Worm (Caenorhabditis elegans) whole organism, young adult: ENCODE data around the gene C27F2.7.

Experiments used
- F22D6.2 ChIP-seq: sonication (generic microtip); optimal IDR thresholded peaks from 2 replicates; lab custom pipeline; 2016; ENCODE audit warnings: mild to moderate bottlenecking, missing genetic modification characterization, missing compliant biosample characterization
- F33H1.4 ChIP-seq: fragments of 200-800 bp; sonication (Bioruptor generic); IDR thresholded peaks from 2 replicates; pipeline ENCODE4 v1.3.6; 2022; ENCODE audit warnings: missing genetic modification reagents, missing genetic modification characterization, missing compliant biosample characterization
- F52B5.7 ChIP-seq: sonication (generic microtip); optimal IDR thresholded peaks from 2 replicates; lab custom pipeline; 2016; ENCODE audit warnings: mild to moderate bottlenecking, missing genetic modification characterization, missing compliant biosample characterization
- Y67H2A.10 ChIP-seq: fragments of 200-800 bp; sonication (Bioruptor generic); conservative IDR thresholded peaks from 2 replicates; pipeline ENCODE4 v1.3.6; 2022; ENCODE audit warnings: missing genetic modification reagents, missing genetic modification characterization, missing compliant biosample characterization
- ZK185.1 ChIP-seq: sonication (generic microtip); optimal IDR thresholded peaks from 2 replicates; lab custom pipeline; 2016; ENCODE audit warnings: mild to moderate bottlenecking, missing genetic modification characterization, missing compliant biosample characterization; ENCODE audit not compliant: poor library complexity, severe bottlenecking
- akir-1 ChIP-seq: fragments of 200-800 bp; sonication (Bioruptor generic); optimal IDR thresholded peaks from 2 replicates; lab custom pipeline; 2018; ENCODE audit warnings: mild to moderate bottlenecking, missing genetic modification characterization, moderate library complexity, missing compliant biosample characterization
- ama-1 ChIP-seq, 3 experiments: fragments of 150-350 bp in 1 of 3; sonication (generic microtip) in 2 of 3; optimal IDR thresholded peaks; 2 replicates each; lab custom pipeline; 2014 to 2018; ENCODE audit warnings: missing biosample characterization in 2 of 3, missing genetic modification characterization in 2 of 3, missing genetic modification reagents in 2 of 3
- bed-2 ChIP-seq: fragments of 200-800 bp; sonication (Bioruptor generic); IDR thresholded peaks from 2 replicates; pipeline ENCODE4 v1.3.6; 2022; ENCODE audit warnings: missing genetic modification reagents, missing genetic modification characterization, missing compliant biosample characterization
- egl-44 ChIP-seq: fragments of 200-800 bp; sonication (Bioruptor generic); IDR thresholded peaks from 2 replicates; pipeline ENCODE4 v1.3.6; 2022; ENCODE audit warnings: missing genetic modification reagents, missing genetic modification characterization, missing compliant biosample characterization
- egrh-3 ChIP-seq: fragments of 200-800 bp; sonication (Bioruptor generic); IDR thresholded peaks from 2 replicates; pipeline ENCODE4 v1.3.6; 2022; ENCODE audit warnings: missing genetic modification reagents, missing genetic modification characterization, missing compliant biosample characterization
- ets-4 ChIP-seq: fragments of 200-800 bp; sonication (Bioruptor generic); optimal IDR thresholded peaks from 2 replicates; lab custom pipeline; 2018; ENCODE audit warnings: mild to moderate bottlenecking, missing genetic modification characterization, missing compliant biosample characterization
- fkh-3 ChIP-seq: sonication (generic microtip); optimal IDR thresholded peaks from 2 replicates; lab custom pipeline; 2016; ENCODE audit warnings: mild to moderate bottlenecking, missing genetic modification characterization, missing compliant biosample characterization
- hrde-1 ChIP-seq: sonication (generic microtip); optimal IDR thresholded peaks from 2 replicates; lab custom pipeline; 2016; ENCODE audit warnings: missing genetic modification characterization, mild to moderate bottlenecking, missing compliant biosample characterization, moderate library complexity, missing genotype, missing genetic modification reagents, borderline replicate concordance
- lag-1 ChIP-seq: fragments of 200-800 bp; sonication (Bioruptor generic); IDR thresholded peaks from 2 replicates; pipeline ENCODE4 v1.3.6; 2022; ENCODE audit warnings: missing genetic modification reagents, missing genetic modification characterization, missing compliant biosample characterization
- let-607 ChIP-seq, 2 experiments: fragments of 200-800 bp in 1 of 2; sonication (Bioruptor generic) in 1 of 2; sonication (generic microtip) in 1 of 2; optimal IDR thresholded peaks; 2 replicates each; lab custom pipeline; 2016 to 2018; ENCODE audit warnings: mild to moderate bottlenecking in 2 of 2, missing compliant biosample characterization in 2 of 2, missing genetic modification characterization in 2 of 2, moderate library complexity in 2 of 2, missing genotype in 1 of 2
- lin-26 ChIP-seq: fragments of 200-800 bp; sonication (Bioruptor generic); IDR thresholded peaks from 2 replicates; pipeline ENCODE4 v1.3.6; 2022; ENCODE audit warnings: missing genetic modification reagents, missing genetic modification characterization, missing compliant biosample characterization
- lin-35 ChIP-seq, 3 experiments: fragments of 150-350 bp in 2 of 3; sonication (generic microtip) in 1 of 3; optimal IDR thresholded peaks; 2 replicates each; lab custom pipeline; 2014 to 2018; ENCODE audit warnings: missing biosample characterization in 3 of 3, missing genetic modification characterization in 3 of 3, missing genetic modification reagents in 3 of 3
- lin-54 ChIP-seq: fragments of 200-800 bp; sonication (Bioruptor generic); optimal IDR thresholded peaks from 2 replicates; lab custom pipeline; 2018; ENCODE audit warnings: mild to moderate bottlenecking, missing genetic modification characterization, missing compliant biosample characterization
- lsy-27 ChIP-seq: sonication (generic microtip); optimal IDR thresholded peaks from 2 replicates; lab custom pipeline; 2017; ENCODE audit warnings: missing genetic modification characterization, mild to moderate bottlenecking, missing compliant biosample characterization, antibody characterized with exemption, missing genotype, borderline replicate concordance; ENCODE audit not compliant: insufficient read depth
- madf-10 ChIP-seq: sonication (generic microtip); optimal IDR thresholded peaks from 2 replicates; lab custom pipeline; 2016; ENCODE audit warnings: mild to moderate bottlenecking, missing genetic modification characterization, missing compliant biosample characterization
- madf-6 ChIP-seq: fragments of 200-800 bp; sonication (Bioruptor generic); IDR thresholded peaks from 2 replicates; pipeline ENCODE4 v1.3.6; 2022; ENCODE audit warnings: missing genetic modification reagents, missing genetic modification characterization, missing compliant biosample characterization
- nfyb-1 ChIP-seq: fragments of 200-800 bp; sonication (Bioruptor generic); IDR thresholded peaks from 2 replicates; pipeline ENCODE4 v1.3.6; 2022; ENCODE audit warnings: missing genetic modification reagents, missing genetic modification characterization, missing compliant biosample characterization
- nhr-120 ChIP-seq: fragments of 200-800 bp; sonication (Bioruptor generic); IDR thresholded peaks from 2 replicates; pipeline ENCODE4 v1.3.6; 2022; ENCODE audit warnings: missing genetic modification characterization, missing compliant biosample characterization
- nhr-80 ChIP-seq: sonication (generic microtip); optimal IDR thresholded peaks from 2 replicates; lab custom pipeline; 2016; ENCODE audit warnings: missing genetic modification characterization, missing compliant biosample characterization
- pbrm-1 ChIP-seq: fragments of 200-800 bp; sonication (Bioruptor generic); IDR thresholded peaks from 2 replicates; pipeline ENCODE4 v1.3.6; 2022; ENCODE audit warnings: missing genetic modification reagents, missing genetic modification characterization, missing compliant biosample characterization
- pha-4 ChIP-seq: fragments of 150-350 bp; sonication (generic microtip); optimal IDR thresholded peaks from 2 replicates; lab custom pipeline; 2014; ENCODE audit warnings: missing biosample characterization, missing genetic modification reagents, missing genetic modification characterization
- snpc-1.3 ChIP-seq: sonication (generic microtip); optimal IDR thresholded peaks from 2 replicates; lab custom pipeline; 2017; ENCODE audit warnings: missing genetic modification characterization, mild to moderate bottlenecking, missing compliant biosample characterization, antibody characterized with exemption, moderate library complexity, missing genotype, missing genetic modification reagents; ENCODE audit not compliant: insufficient read depth
- snpc-4 ChIP-seq, 5 experiments: fragments of 150-350 bp in 1 of 5; sonication (generic microtip) in 4 of 5; optimal IDR thresholded peaks; 2 replicates each; lab custom pipeline; 2014 to 2018; ENCODE audit warnings: missing genetic modification characterization in 5 of 5, missing biosample characterization in 3 of 5, antibody characterized with exemption in 2 of 5, mild to moderate bottlenecking in 2 of 5, missing compliant biosample characterization in 2 of 5, missing genotype in 2 of 5, moderate library complexity in 2 of 5, missing genetic modification reagents in 1 of 5
- tbp1 ChIP-seq: fragments of 200-800 bp; sonication (Bioruptor generic); optimal IDR thresholded peaks from 2 replicates; lab custom pipeline; 2018; ENCODE audit warnings: mild to moderate bottlenecking, missing genetic modification characterization, missing compliant biosample characterization
- tlf-1 ChIP-seq: fragments of 200-800 bp; sonication (Bioruptor generic); optimal IDR thresholded peaks from 2 replicates; lab custom pipeline; 2018; ENCODE audit warnings: mild to moderate bottlenecking, missing genetic modification characterization, missing compliant biosample characterization
- unc-62 ChIP-seq: fragments of 150-350 bp; optimal IDR thresholded peaks from 2 replicates; lab custom pipeline; 2014; ENCODE audit warnings: missing biosample characterization, missing genetic modification reagents, missing genetic modification characterization
- xnd-1 ChIP-seq: sonication (generic microtip); optimal IDR thresholded peaks from 2 replicates; lab custom pipeline; 2016; ENCODE audit warnings: missing genotype, missing genetic modification reagents, missing genetic modification characterization, missing compliant biosample characterization
- ztf-18 ChIP-seq: sonication (generic microtip); optimal IDR thresholded peaks from 2 replicates; lab custom pipeline; 2016; ENCODE audit warnings: missing genotype, mild to moderate bottlenecking, missing genetic modification characterization, missing compliant biosample characterization
- ztf-26 ChIP-seq: sonication (generic microtip); optimal IDR thresholded peaks from 2 replicates; lab custom pipeline; 2017; ENCODE audit warnings: missing genetic modification characterization, missing compliant biosample characterization
- ztf-3 ChIP-seq: fragments of 200-800 bp; sonication (Bioruptor generic); optimal IDR thresholded peaks from 2 replicates; lab custom pipeline; 2018; ENCODE audit warnings: mild to moderate bottlenecking, missing genetic modification characterization, missing compliant biosample characterization
- ztf-6 ChIP-seq: fragments of 200-800 bp; sonication (Bioruptor generic); IDR thresholded peaks from 2 replicates; pipeline ENCODE4 v1.3.6; 2022; ENCODE audit warnings: missing genetic modification reagents, missing genetic modification characterization, missing compliant biosample characterization

The C27F2.7 gene

ce11 chrIII:5024393-5024964, 40.2 kb upstream of the C27F2.7 start, which contains the start of gene pcf-11 (continued):
- TF ChIP-seq ztf-18 (peak; percentile 46), ztf-26 (tag; lab: Kevin White, UChicago) (no peak), unc-62 (GFP tag; lab: Kevin White, UChicago) (no peak), snpc-4 (GFP tag; optimal IDR thresholded peaks at IDR 0.05; lab: Kevin White, UChicago) (no peak), snpc-4 (tag; optimal IDR thresholded peaks at IDR 0.05; lab: Kevin White, UChicago) (peak in 2 of 4 experiments; percentile 17 to 31), hrde-1 (tag; lab: Kevin White, UChicago) (no peak), xnd-1 (tag; lab: Kevin White, UChicago) (no peak), nhr-120 (GFP tag; lab: Robert Waterston, UW) (no peak), ztf-3 (GFP tag; lab: Kevin White, UChicago) (no peak), lin-54 (GFP tag; lab: Kevin White, UChicago) (peak; percentile 17), tlf-1 (peak; percentile 54), tbp1 (GFP tag; lab: Kevin White, UChicago) (peak; percentile 15), egrh-3 (GFP tag; lab: Robert Waterston, UW) (no peak), ets-4 (no peak), let-607 (tag; optimal IDR thresholded peaks at IDR 0.05; lab: Kevin White, UChicago) (peak; percentile 33 to 36), ZK185.1 (tag; lab: Kevin White, UChicago) (peak; percentile 5), bed-2 (no peak), snpc-1.3 (tag; lab: Kevin White, UChicago) (peak; percentile 12), Y67H2A.10 (GFP tag; lab: Robert Waterston, UW) (no peak), akir-1 (no peak), nhr-80 (tag; lab: Kevin White, UChicago) (peak; percentile 24), ztf-6 (GFP tag; lab: Robert Waterston, UW) (no peak)

DNA sequence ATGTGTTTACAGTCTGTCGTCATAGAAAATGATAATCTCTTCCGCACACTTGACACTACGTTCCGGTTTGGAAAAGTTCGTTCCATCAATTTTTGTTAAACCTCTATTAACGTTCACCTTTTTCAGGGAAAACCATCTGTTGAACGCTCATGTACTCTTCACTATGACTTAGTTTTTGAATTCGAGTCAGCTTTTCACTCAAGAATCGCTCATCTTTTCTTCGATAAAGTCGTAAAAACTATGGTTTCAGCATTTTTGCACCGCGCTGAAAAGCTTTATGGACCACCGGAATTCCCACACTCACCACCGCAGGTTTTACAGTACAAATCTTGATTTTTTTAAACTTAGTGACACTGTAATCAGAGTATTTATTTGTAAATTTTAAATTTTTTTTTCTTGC, 39.3 kb upstream of the C27F2.7 start:
- TF ChIP-seq pbrm-1 (GFP tag; lab: Robert Waterston, UW) (no peak), ama-1 (optimal IDR thresholded peaks at IDR 0.05; lab: Kevin White, UChicago) (peak; percentile 43), ama-1 (GFP tag; optimal IDR thresholded peaks at IDR 0.05; lab: Kevin White, UChicago) (no peak), lin-35 (GFP tag; optimal IDR thresholded peaks at IDR 0.05; lab: Kevin White, UChicago) (peak in 1 of 3 experiments; percentile 4), nfyb-1 (GFP tag; lab: Robert Waterston, UW) (0 out of 2 replicates have a peak, but pooled peaks have one; percentile 12)

ce11 chrIII:5022964-5023363, 38.7 kb upstream of the C27F2.7 start, which contains the start of gene R144.13:
Gene R144.13, plus strand, starts transcription at chrIII:5023264.
- TF ChIP-seq nfyb-1 (GFP tag; lab: Robert Waterston, UW): no peak
- no peak for TF ChIP-seq fkh-3
- no peak for TF ChIP-seq F33H1.4 (GFP tag; lab: Robert Waterston, UW)

ce11 chrIII:5021689-5022088, 37.4 kb upstream of the C27F2.7 start, which contains the start of gene R144.3:
Gene R144.3, plus strand, starts transcription at chrIII:5021989.
- no peak for TF ChIP-seq egl-44 (GFP tag; lab: Robert Waterston, UW)
- TF ChIP-seq akir-1: no peak
- no peak for TF ChIP-seq pha-4
- TF ChIP-seq madf-6 (GFP tag; lab: Robert Waterston, UW): no peak
- no peak for TF ChIP-seq tbp1 (GFP tag; lab: Kevin White, UChicago)
- no peak for TF ChIP-seq lag-1 (GFP tag; lab: Robert Waterston, UW)
- no peak for TF ChIP-seq madf-10 (tag; lab: Kevin White, UChicago)
- no peak for TF ChIP-seq lsy-27
- TF ChIP-seq F52B5.7 (tag; lab: Kevin White, UChicago): no peak
- TF ChIP-seq lin-26 (GFP tag; lab: Robert Waterston, UW): no peak
- TF ChIP-seq F22D6.2 (tag; lab: Kevin White, UChicago): no peak
- TF ChIP-seq ZK185.1 (tag; lab: Kevin White, UChicago): no peak
- TF ChIP-seq, all 124 proteins: peak for 0
